Fruit fly (Drosophila melanogaster): ENCODE results near the gene CG13894.

dm6 chr3L:690031-690686 lies 8.8 kb downstream of the CG13894 start, which contains the start of the genes CG32483 and RabX6:
- TF ChIP-seq Dll (optimal IDR thresholded peaks at IDR 0.05): no peak
- TF ChIP-seq CG8478 (optimal IDR thresholded peaks at IDR 0.05): no peak
- TF ChIP-seq usp (GFP tag; optimal IDR thresholded peaks at IDR 0.05): no peak
- TF ChIP-seq psq (optimal IDR thresholded peaks at IDR 0.05): no peak
- no peak for TF ChIP-seq EcR (GFP tag; optimal IDR thresholded peaks at IDR 0.05)
